Fruit fly (Drosophila melanogaster) whole organism, wandering third instar larva: ENCODE measurements around the gene CG4995.
A peak's percentile ranks its signal among the peaks of the same experiment; 100 is the strongest.

Experiments
- Abd-B ChIP-seq: fragments of >200 bp; optimal IDR thresholded peaks from 2 replicates; lab custom pipeline; 2017; ENCODE audit warnings: missing biosample characterization, missing genetic modification characterization
- CG32264 ChIP-seq: fragments of 200-800 bp; sonication (Bioruptor generic); optimal IDR thresholded peaks from 2 replicates; lab custom pipeline; 2016; ENCODE audit warnings: missing biosample characterization, missing genetic modification characterization
- CG9705 ChIP-seq: fragments of 200-800 bp; sonication (Bioruptor generic); optimal IDR thresholded peaks from 2 replicates; lab custom pipeline; 2018; ENCODE audit warnings: missing biosample characterization, mild to moderate bottlenecking, missing genetic modification characterization
- CrebA ChIP-seq: fragments of 200-800 bp; sonication (Bioruptor generic); optimal IDR thresholded peaks from 2 replicates; lab custom pipeline; 2016; ENCODE audit warnings: missing biosample characterization, mild to moderate bottlenecking, missing genetic modification characterization, borderline replicate concordance
- Dfd ChIP-seq: fragments of >200 bp; optimal IDR thresholded peaks from 2 replicates; lab custom pipeline; 2017; ENCODE audit warnings: missing biosample characterization, missing genetic modification characterization
- Dif ChIP-seq: fragments of 200-275, 200-300 bp; sonication (Bioruptor generic); optimal IDR thresholded peaks from 2 replicates; lab custom pipeline; 2018; ENCODE audit warnings: missing biosample characterization, missing genetic modification characterization; ENCODE audit not compliant: partially characterized antibody
- GATAd ChIP-seq: sonication (Bioruptor generic); optimal IDR thresholded peaks from 2 replicates; lab custom pipeline; 2016; ENCODE audit warnings: missing biosample characterization, missing genetic modification characterization
- HLH106 ChIP-seq: fragments of 200-800 bp; optimal IDR thresholded peaks from 3 replicates; lab custom pipeline; 2019; ENCODE audit warnings: missing biosample characterization, mild to moderate bottlenecking, missing genetic modification characterization, moderate library complexity
- Hnf4 ChIP-seq: fragments of 200-800 bp; sonication (Bioruptor generic); optimal IDR thresholded peaks from 2 replicates; lab custom pipeline; 2016; ENCODE audit warnings: missing biosample characterization, mild to moderate bottlenecking, missing genetic modification characterization
- Hr78 ChIP-seq: fragments of >200 bp; optimal IDR thresholded peaks from 2 replicates; lab custom pipeline; 2017; ENCODE audit warnings: missing biosample characterization, missing genetic modification characterization
- Hr83 ChIP-seq: fragments of 200-300 bp; sonication (Bioruptor generic); optimal IDR thresholded peaks from 2 replicates; lab custom pipeline; 2016; ENCODE audit warnings: missing biosample characterization, mild to moderate bottlenecking, missing genetic modification characterization, moderate library complexity; ENCODE audit not compliant: poor library complexity, severe bottlenecking
- Jra ChIP-seq: sonication (Bioruptor generic); optimal IDR thresholded peaks from 2 replicates; lab custom pipeline; 2016; ENCODE audit warnings: missing biosample characterization, missing genetic modification characterization
- Mio ChIP-seq: sonication (Bioruptor generic); optimal IDR thresholded peaks from 2 replicates; lab custom pipeline; 2016; ENCODE audit warnings: missing biosample characterization, missing genetic modification characterization
- Myc ChIP-seq: fragments of >200 bp; optimal IDR thresholded peaks from 2 replicates; lab custom pipeline; 2017
- N ChIP-seq: fragments of >200 bp; optimal IDR thresholded peaks from 2 replicates; lab custom pipeline; 2018; ENCODE audit warnings: missing biosample characterization, missing external identifiers, missing genetic modification characterization
- OdsH ChIP-seq: fragments of 200-800 bp; sonication (Bioruptor generic); optimal IDR thresholded peaks from 2 replicates; lab custom pipeline; 2016; ENCODE audit warnings: missing biosample characterization, mild to moderate bottlenecking, missing genetic modification characterization
- Rel ChIP-seq, 2 experiments: fragments of 200-800 bp; sonication (Bioruptor generic) in 1 of 2; optimal IDR thresholded peaks; 2 replicates in 1 of 2; 3 replicates in 1 of 2; lab custom pipeline; 2016 to 2019; ENCODE audit warnings: mild to moderate bottlenecking in 2 of 2, missing biosample characterization in 2 of 2, missing genetic modification characterization in 2 of 2, moderate library complexity in 1 of 2
- Sp1 ChIP-seq: fragments of 200-800 bp; sonication (Bioruptor generic); optimal IDR thresholded peaks from 3 replicates; lab custom pipeline; 2019; ENCODE audit warnings: missing biosample characterization, mild to moderate bottlenecking, missing genetic modification characterization, moderate library complexity
- br ChIP-seq: fragments of 200-800 bp; sonication (Bioruptor generic); optimal IDR thresholded peaks from 2 replicates; lab custom pipeline; 2016; ENCODE audit warnings: missing biosample characterization, missing genetic modification characterization
- brk ChIP-seq: fragments of 200-800 bp; sonication (Bioruptor generic); optimal IDR thresholded peaks from 2 replicates; lab custom pipeline; 2016; ENCODE audit warnings: missing biosample characterization, mild to moderate bottlenecking, missing genetic modification characterization
- dmrt93B ChIP-seq: fragments of 200-800 bp; sonication (Bioruptor generic); optimal IDR thresholded peaks from 2 replicates; lab custom pipeline; 2018; ENCODE audit warnings: missing biosample characterization, mild to moderate bottlenecking, missing genetic modification characterization
- dsf ChIP-seq: sonication (Bioruptor generic); optimal IDR thresholded peaks from 2 replicates; lab custom pipeline; 2016; ENCODE audit warnings: missing biosample characterization, missing genetic modification characterization, borderline replicate concordance
- ey ChIP-seq: fragments of 200-800 bp; sonication (Bioruptor generic); optimal IDR thresholded peaks from 2 replicates; lab custom pipeline; 2016; ENCODE audit warnings: missing biosample characterization, missing genetic modification characterization
- foxo ChIP-seq, 2 experiments: fragments of 200-800 bp; sonication (Bioruptor generic); optimal IDR thresholded peaks; 2 replicates in 1 of 2; 3 replicates in 1 of 2; lab custom pipeline; 2016 to 2017; ENCODE audit warnings: missing biosample characterization in 2 of 2, missing genetic modification characterization in 2 of 2
- fru ChIP-seq: fragments of 200-800 bp; sonication (Bioruptor generic); optimal IDR thresholded peaks from 3 replicates; lab custom pipeline; 2016; ENCODE audit warnings: missing biosample characterization, mild to moderate bottlenecking, missing genetic modification characterization
- h ChIP-seq: fragments of 200-800 bp; sonication (Bioruptor generic); optimal IDR thresholded peaks from 3 replicates; lab custom pipeline; 2016; ENCODE audit warnings: missing biosample characterization, mild to moderate bottlenecking, missing genetic modification characterization
- jim ChIP-seq: fragments of 175-275, 200-325 bp; sonication (Bioruptor generic); optimal IDR thresholded peaks from 2 replicates; lab custom pipeline; 2016; ENCODE audit warnings: missing biosample characterization, mild to moderate bottlenecking, missing genetic modification characterization
- lola ChIP-seq: fragments of >200 bp; optimal IDR thresholded peaks from 2 replicates; lab custom pipeline; 2017; ENCODE audit warnings: missing biosample characterization, missing genetic modification characterization
- pan ChIP-seq: fragments of >200 bp; optimal IDR thresholded peaks from 2 replicates; lab custom pipeline; 2017
- psq ChIP-seq: fragments of 200-800 bp; sonication (Bioruptor generic); optimal IDR thresholded peaks from 3 replicates; lab custom pipeline; 2017; ENCODE audit warnings: missing biosample characterization, mild to moderate bottlenecking, missing genetic modification characterization, moderate library complexity
- rgr ChIP-seq: fragments of 200-800 bp; sonication (Bioruptor generic); optimal IDR thresholded peaks from 3 replicates; lab custom pipeline; 2016; ENCODE audit warnings: missing biosample characterization, mild to moderate bottlenecking, missing genetic modification characterization
- sage ChIP-seq: fragments of 200-800 bp; sonication (Bioruptor generic); optimal IDR thresholded peaks from 2 replicates; lab custom pipeline; 2016; ENCODE audit warnings: missing biosample characterization, mild to moderate bottlenecking, missing genetic modification characterization
- sv ChIP-seq: fragments of 200-800 bp; sonication (Bioruptor generic); optimal IDR thresholded peaks from 3 replicates; lab custom pipeline; 2016; ENCODE audit warnings: missing biosample characterization, missing genetic modification characterization
- tai ChIP-seq: sonication (Bioruptor generic); optimal IDR thresholded peaks from 2 replicates; lab custom pipeline; 2016; ENCODE audit warnings: missing biosample characterization, missing genetic modification characterization
- usp ChIP-seq: fragments of >200 bp; optimal IDR thresholded peaks from 2 replicates; lab custom pipeline; 2017; ENCODE audit warnings: missing biosample characterization, missing genetic modification characterization
- woc ChIP-seq: sonication (Bioruptor generic); optimal IDR thresholded peaks from 2 replicates; lab custom pipeline; 2016; ENCODE audit warnings: missing biosample characterization, mild to moderate bottlenecking, missing genetic modification characterization

The CG4995 gene

dm6 chr2L:10322176-10322575 lies at the start of gene CG4995:
TSS of gene CG4995 (plus strand) at chr2L:10322476.
- TF ChIP-seq dmrt93B (GFP tag; lab: Kevin White, UChicago) (no peak), jim (no peak), Hr78 (GFP tag; lab: Kevin White, UChicago) (no peak), sage (GFP tag; lab: Kevin White, UChicago) (no peak)

dm6 chr2L:10276436-10276835 lies 45.8 kb upstream of the CG4995 start:
- peak; percentile 18 for TF ChIP-seq psq (GFP tag; lab: Kevin White, UChicago)
- no peak for TF ChIP-seq usp (GFP tag; lab: Kevin White, UChicago)
- TF ChIP-seq, all 38 proteins: peak for 1

- TF ChIP-seq rgr (GFP tag; lab: Kevin White, UChicago) = no peak
- no peak for TF ChIP-seq HLH106 (tag; lab: Kevin White, UChicago)
- peak; percentile 33 for TF ChIP-seq psq (GFP tag; lab: Kevin White, UChicago)
- TF ChIP-seq Rel (GFP tag; optimal IDR thresholded peaks at IDR 0.05; lab: Kevin White, UChicago) = no peak
- no peak for TF ChIP-seq Rel (tag; optimal IDR thresholded peaks at IDR 0.05; lab: Kevin White, UChicago)
- TF ChIP-seq tai (GFP tag; lab: Kevin White, UChicago) = peak; percentile 52
- no peak for TF ChIP-seq pan (lab: Kevin White, UChicago)
- TF ChIP-seq OdsH (GFP tag; lab: Kevin White, UChicago) = peak; percentile 60
- no peak for TF ChIP-seq Myc (lab: Kevin White, UChicago)
- no peak for TF ChIP-seq GATAd (GFP tag; lab: Kevin White, UChicago)
- TF ChIP-seq Sp1 = no peak
- no peak for TF ChIP-seq brk (GFP tag; lab: Kevin White, UChicago)
- TF ChIP-seq ey (GFP tag; lab: Kevin White, UChicago) = peak; percentile 66
- peak; percentile 14 to 54 for TF ChIP-seq foxo (GFP tag; optimal IDR thresholded peaks at IDR 0.05; lab: Kevin White, UChicago)
- TF ChIP-seq N = peak; percentile 9
- no peak for TF ChIP-seq usp (GFP tag; lab: Kevin White, UChicago)
- no peak for TF ChIP-seq CG32264
- no peak for TF ChIP-seq Dfd
- TF ChIP-seq Hnf4 (GFP tag; lab: Kevin White, UChicago) = peak; percentile 58
- no peak for TF ChIP-seq br (GFP tag; lab: Kevin White, UChicago)
- no peak for TF ChIP-seq jim
- peak; percentile 40 for TF ChIP-seq Jra (GFP tag; lab: Kevin White, UChicago)
Measured at dm6 chr2L:10276846-10277245, 45.4 kb upstream of the CG4995 start.

dm6 chr2L:10277362-10277761 lies 44.9 kb upstream of the CG4995 start:
- TF ChIP-seq brk (GFP tag; lab: Kevin White, UChicago) (peak; percentile 12), br (GFP tag; lab: Kevin White, UChicago) (no peak), CG9705 (GFP tag; lab: Kevin White, UChicago) (no peak), jim (no peak), tai (GFP tag; lab: Kevin White, UChicago) (no peak), sv (GFP tag; lab: Kevin White, UChicago) (no peak), h (GFP tag; lab: Kevin White, UChicago) (no peak), Hr83 (peak; percentile 74), OdsH (GFP tag; lab: Kevin White, UChicago) (no peak), fru (GFP tag; lab: Kevin White, UChicago) (no peak), psq (GFP tag; lab: Kevin White, UChicago) (no peak), ey (GFP tag; lab: Kevin White, UChicago) (no peak), Abd-B (GFP tag; lab: Kevin White, UChicago) (no peak), sage (GFP tag; lab: Kevin White, UChicago) (no peak), lola (GFP tag; lab: Kevin White, UChicago) (no peak), CrebA (GFP tag; lab: Kevin White, UChicago) (no peak), HLH106 (tag; lab: Kevin White, UChicago) (no peak), Rel (GFP tag; optimal IDR thresholded peaks at IDR 0.05; lab: Kevin White, UChicago) (no peak), Rel (tag; optimal IDR thresholded peaks at IDR 0.05; lab: Kevin White, UChicago) (no peak), Myc (lab: Kevin White, UChicago) (no peak), dsf (no peak), Mio (no peak), N (no peak), Hr78 (GFP tag; lab: Kevin White, UChicago) (no peak), Jra (GFP tag; lab: Kevin White, UChicago) (no peak), Dif (GFP tag; lab: Kevin White, UChicago) (no peak), woc (GFP tag; lab: Kevin White, UChicago) (peak; percentile 27)
